Fruit fly (Drosophila melanogaster) whole organism, wandering third instar larva: ENCODE data around the gene Or85f.

Experiments
- Abd-B ChIP-seq: fragments of >200 bp; optimal IDR thresholded peaks from 2 replicates; lab custom pipeline; 2017; ENCODE audit warnings: missing biosample characterization, missing genetic modification characterization
- CG32264 ChIP-seq: fragments of 200-800 bp; sonication (Bioruptor generic); optimal IDR thresholded peaks from 2 replicates; lab custom pipeline; 2016; ENCODE audit warnings: missing biosample characterization, missing genetic modification characterization
- CG9705 ChIP-seq: fragments of 200-800 bp; sonication (Bioruptor generic); optimal IDR thresholded peaks from 2 replicates; lab custom pipeline; 2018; ENCODE audit warnings: missing biosample characterization, mild to moderate bottlenecking, missing genetic modification characterization
- Dfd ChIP-seq: fragments of >200 bp; optimal IDR thresholded peaks from 2 replicates; lab custom pipeline; 2017; ENCODE audit warnings: missing biosample characterization, missing genetic modification characterization
- Dif ChIP-seq: fragments of 200-275, 200-300 bp; sonication (Bioruptor generic); optimal IDR thresholded peaks from 2 replicates; lab custom pipeline; 2018; ENCODE audit warnings: missing biosample characterization, missing genetic modification characterization; ENCODE audit not compliant: partially characterized antibody
- GATAd ChIP-seq: sonication (Bioruptor generic); optimal IDR thresholded peaks from 2 replicates; lab custom pipeline; 2016; ENCODE audit warnings: missing biosample characterization, missing genetic modification characterization
- HLH106 ChIP-seq: fragments of 200-800 bp; optimal IDR thresholded peaks from 3 replicates; lab custom pipeline; 2019; ENCODE audit warnings: missing biosample characterization, mild to moderate bottlenecking, missing genetic modification characterization, moderate library complexity
- Hnf4 ChIP-seq: fragments of 200-800 bp; sonication (Bioruptor generic); optimal IDR thresholded peaks from 2 replicates; lab custom pipeline; 2016; ENCODE audit warnings: missing biosample characterization, mild to moderate bottlenecking, missing genetic modification characterization
- Hr78 ChIP-seq: fragments of >200 bp; optimal IDR thresholded peaks from 2 replicates; lab custom pipeline; 2017; ENCODE audit warnings: missing biosample characterization, missing genetic modification characterization
- Hr83 ChIP-seq: fragments of 200-300 bp; sonication (Bioruptor generic); optimal IDR thresholded peaks from 2 replicates; lab custom pipeline; 2016; ENCODE audit warnings: missing biosample characterization, mild to moderate bottlenecking, missing genetic modification characterization, moderate library complexity; ENCODE audit not compliant: poor library complexity, severe bottlenecking
- Jra ChIP-seq: sonication (Bioruptor generic); optimal IDR thresholded peaks from 2 replicates; lab custom pipeline; 2016; ENCODE audit warnings: missing biosample characterization, missing genetic modification characterization
- Mio ChIP-seq: sonication (Bioruptor generic); optimal IDR thresholded peaks from 2 replicates; lab custom pipeline; 2016; ENCODE audit warnings: missing biosample characterization, missing genetic modification characterization
- Myc ChIP-seq: fragments of >200 bp; optimal IDR thresholded peaks from 2 replicates; lab custom pipeline; 2017
- OdsH ChIP-seq: fragments of 200-800 bp; sonication (Bioruptor generic); optimal IDR thresholded peaks from 2 replicates; lab custom pipeline; 2016; ENCODE audit warnings: missing biosample characterization, mild to moderate bottlenecking, missing genetic modification characterization
- Rel ChIP-seq, 2 experiments: fragments of 200-800 bp; sonication (Bioruptor generic) in 1 of 2; optimal IDR thresholded peaks; 2 replicates in 1 of 2; 3 replicates in 1 of 2; lab custom pipeline; 2016 to 2019; ENCODE audit warnings: mild to moderate bottlenecking in 2 of 2, missing biosample characterization in 2 of 2, missing genetic modification characterization in 2 of 2, moderate library complexity in 1 of 2
- Sp1 ChIP-seq: fragments of 200-800 bp; sonication (Bioruptor generic); optimal IDR thresholded peaks from 3 replicates; lab custom pipeline; 2019; ENCODE audit warnings: missing biosample characterization, mild to moderate bottlenecking, missing genetic modification characterization, moderate library complexity
- br ChIP-seq: fragments of 200-800 bp; sonication (Bioruptor generic); optimal IDR thresholded peaks from 2 replicates; lab custom pipeline; 2016; ENCODE audit warnings: missing biosample characterization, missing genetic modification characterization
- brk ChIP-seq: fragments of 200-800 bp; sonication (Bioruptor generic); optimal IDR thresholded peaks from 2 replicates; lab custom pipeline; 2016; ENCODE audit warnings: missing biosample characterization, mild to moderate bottlenecking, missing genetic modification characterization
- dl ChIP-seq, 2 experiments: fragments of 175-275, 200-275 bp in 1 of 2; fragments of 200-275 bp in 1 of 2; sonication (Bioruptor generic); optimal IDR thresholded peaks; lab custom pipeline; 2018; ENCODE audit warnings: mild to moderate bottlenecking in 2 of 2, missing biosample characterization in 2 of 2, missing genetic modification characterization in 2 of 2, moderate library complexity in 2 of 2; ENCODE audit not compliant: partially characterized antibody in 2 of 2, insufficient read depth in 1 of 2
- dmrt93B ChIP-seq: fragments of 200-800 bp; sonication (Bioruptor generic); optimal IDR thresholded peaks from 2 replicates; lab custom pipeline; 2018; ENCODE audit warnings: missing biosample characterization, mild to moderate bottlenecking, missing genetic modification characterization
- dsf ChIP-seq: sonication (Bioruptor generic); optimal IDR thresholded peaks from 2 replicates; lab custom pipeline; 2016; ENCODE audit warnings: missing biosample characterization, missing genetic modification characterization, borderline replicate concordance
- ey ChIP-seq: fragments of 200-800 bp; sonication (Bioruptor generic); optimal IDR thresholded peaks from 2 replicates; lab custom pipeline; 2016; ENCODE audit warnings: missing biosample characterization, missing genetic modification characterization
- foxo ChIP-seq, 2 experiments: fragments of 200-800 bp; sonication (Bioruptor generic); optimal IDR thresholded peaks; 2 replicates in 1 of 2; 3 replicates in 1 of 2; lab custom pipeline; 2016 to 2017; ENCODE audit warnings: missing biosample characterization in 2 of 2, missing genetic modification characterization in 2 of 2
- fru ChIP-seq: fragments of 200-800 bp; sonication (Bioruptor generic); optimal IDR thresholded peaks from 3 replicates; lab custom pipeline; 2016; ENCODE audit warnings: missing biosample characterization, mild to moderate bottlenecking, missing genetic modification characterization
- h ChIP-seq: fragments of 200-800 bp; sonication (Bioruptor generic); optimal IDR thresholded peaks from 3 replicates; lab custom pipeline; 2016; ENCODE audit warnings: missing biosample characterization, mild to moderate bottlenecking, missing genetic modification characterization
- jim ChIP-seq: fragments of 175-275, 200-325 bp; sonication (Bioruptor generic); optimal IDR thresholded peaks from 2 replicates; lab custom pipeline; 2016; ENCODE audit warnings: missing biosample characterization, mild to moderate bottlenecking, missing genetic modification characterization
- pan ChIP-seq: fragments of >200 bp; optimal IDR thresholded peaks from 2 replicates; lab custom pipeline; 2017
- psq ChIP-seq: fragments of 200-800 bp; sonication (Bioruptor generic); optimal IDR thresholded peaks from 3 replicates; lab custom pipeline; 2017; ENCODE audit warnings: missing biosample characterization, mild to moderate bottlenecking, missing genetic modification characterization, moderate library complexity
- rgr ChIP-seq: fragments of 200-800 bp; sonication (Bioruptor generic); optimal IDR thresholded peaks from 3 replicates; lab custom pipeline; 2016; ENCODE audit warnings: missing biosample characterization, mild to moderate bottlenecking, missing genetic modification characterization
- sage ChIP-seq: fragments of 200-800 bp; sonication (Bioruptor generic); optimal IDR thresholded peaks from 2 replicates; lab custom pipeline; 2016; ENCODE audit warnings: missing biosample characterization, mild to moderate bottlenecking, missing genetic modification characterization
- sv ChIP-seq: fragments of 200-800 bp; sonication (Bioruptor generic); optimal IDR thresholded peaks from 3 replicates; lab custom pipeline; 2016; ENCODE audit warnings: missing biosample characterization, missing genetic modification characterization
- tai ChIP-seq: sonication (Bioruptor generic); optimal IDR thresholded peaks from 2 replicates; lab custom pipeline; 2016; ENCODE audit warnings: missing biosample characterization, missing genetic modification characterization
- usp ChIP-seq: fragments of >200 bp; optimal IDR thresholded peaks from 2 replicates; lab custom pipeline; 2017; ENCODE audit warnings: missing biosample characterization, missing genetic modification characterization
- woc ChIP-seq: sonication (Bioruptor generic); optimal IDR thresholded peaks from 2 replicates; lab custom pipeline; 2016; ENCODE audit warnings: missing biosample characterization, mild to moderate bottlenecking, missing genetic modification characterization

Or85f gene

dm6 chr3R:9350561-9351379 is 47.2 kb upstream of the Or85f start:
- peak; percentile 87 for TF ChIP-seq psq (GFP tag; lab: Kevin White, UChicago)
- TF ChIP-seq pan, result peak; percentile 22
- TF ChIP-seq Rel (GFP tag; optimal IDR thresholded peaks at IDR 0.05; lab: Kevin White, UChicago), result peak; percentile 23
- no peak for TF ChIP-seq Rel (tag; optimal IDR thresholded peaks at IDR 0.05; lab: Kevin White, UChicago)
- TF ChIP-seq br, result no peak
- TF ChIP-seq GATAd (GFP tag; lab: Kevin White, UChicago), result no peak

DNA sequence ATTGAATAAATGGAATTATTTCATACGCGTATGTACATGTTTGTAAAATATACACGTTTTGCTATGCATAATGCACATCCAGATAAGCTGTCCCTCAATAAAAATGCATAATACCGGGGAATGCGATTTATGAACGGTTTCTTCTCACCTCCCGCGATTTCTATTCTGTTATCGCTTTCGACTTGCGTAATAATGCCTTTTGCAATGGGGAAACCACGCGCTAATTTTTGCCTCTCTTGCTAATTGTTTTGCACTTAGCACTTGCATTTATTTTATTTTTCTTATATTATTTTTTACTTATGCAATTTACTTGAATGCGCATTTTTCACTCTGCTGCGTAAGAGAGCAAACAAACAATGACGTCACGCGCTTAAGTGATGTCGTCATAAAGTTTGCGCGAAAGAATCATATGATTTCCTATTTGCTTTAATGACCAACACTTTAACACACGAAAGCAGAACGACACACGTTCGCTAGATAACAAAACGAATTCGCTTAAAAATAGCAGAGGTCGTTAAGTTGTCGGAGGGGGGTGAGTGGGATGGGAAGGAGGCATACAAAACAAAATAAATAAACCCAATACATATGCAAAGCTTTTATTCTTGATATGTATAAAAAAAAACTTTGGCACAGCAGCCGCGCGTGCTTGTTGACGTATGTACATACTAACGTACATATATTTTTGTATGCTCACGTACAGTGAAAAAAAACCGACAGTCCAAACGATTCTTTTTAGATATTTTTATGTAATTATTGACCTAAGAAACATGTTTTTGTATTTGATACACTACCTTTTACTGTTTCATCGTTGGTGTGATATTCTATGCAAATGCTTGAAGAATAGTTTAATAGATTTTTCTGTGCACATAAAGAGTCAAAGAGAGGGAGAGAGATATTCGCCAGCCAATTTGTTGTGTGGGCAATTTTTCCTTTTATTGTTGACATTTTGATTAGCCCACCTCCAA is 46.3 kb upstream of the Or85f start:
- TF ChIP-seq dmrt93B (peak; percentile 25), OdsH (GFP tag; lab: Kevin White, UChicago) (peak; percentile 60), HLH106 (tag; lab: Kevin White, UChicago) (peak; percentile 4), ey (GFP tag; lab: Kevin White, UChicago) (peak; percentile 64), Mio (no peak), dsf (GFP tag; lab: Kevin White, UChicago) (no peak), fru (GFP tag; lab: Kevin White, UChicago) (peak; percentile 59), Rel (GFP tag; optimal IDR thresholded peaks at IDR 0.05; lab: Kevin White, UChicago) (no peak), Rel (tag; optimal IDR thresholded peaks at IDR 0.05; lab: Kevin White, UChicago) (peak; percentile 84), h (GFP tag; lab: Kevin White, UChicago) (peak; percentile 73), woc (GFP tag; lab: Kevin White, UChicago) (peak; percentile 8), rgr (GFP tag; lab: Kevin White, UChicago) (peak; percentile 66), Sp1 (GFP tag; lab: Kevin White, UChicago) (peak; percentile 12), CG9705 (GFP tag; lab: Kevin White, UChicago) (no peak), brk (GFP tag; lab: Kevin White, UChicago) (peak; percentile 27), Myc (no peak), foxo (GFP tag; optimal IDR thresholded peaks at IDR 0.05; lab: Kevin White, UChicago) (peak in 1 of 2 experiments; percentile 49), pan (peak; percentile 17), br (peak; percentile 31), sv (GFP tag; lab: Kevin White, UChicago) (peak; percentile 52)

DNA sequence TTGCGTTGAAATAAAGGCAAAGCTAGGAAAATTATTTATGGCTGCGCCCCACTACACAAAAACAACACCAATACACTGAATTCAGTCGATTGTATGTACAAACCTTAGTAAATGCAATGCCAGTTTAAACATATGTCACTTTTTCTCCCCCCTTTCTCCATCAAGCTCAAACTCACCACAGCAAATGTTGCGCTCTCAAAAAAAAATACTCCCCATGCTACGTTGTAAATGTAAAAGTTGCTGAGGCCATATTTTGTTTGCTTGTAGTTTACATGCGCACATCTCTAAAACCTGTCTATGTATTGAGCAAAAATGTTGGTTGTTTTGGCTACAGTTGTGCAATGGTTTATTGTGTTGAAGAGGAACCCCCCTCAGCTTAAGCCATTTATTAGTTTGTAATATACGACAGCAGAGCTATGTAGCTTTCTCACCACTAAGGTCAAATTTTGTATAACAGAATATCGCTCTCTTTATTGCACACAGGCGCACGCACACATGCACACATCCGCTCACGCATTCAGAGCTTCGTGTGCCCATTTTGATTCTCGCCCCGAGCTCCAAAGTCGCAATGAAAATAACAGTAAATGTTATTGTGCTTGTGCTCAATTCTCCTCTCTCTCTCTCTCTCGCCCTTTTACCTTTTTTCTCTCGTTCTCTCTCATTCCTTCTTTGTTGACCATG is 45.3 kb upstream of the Or85f start:
- no peak for TF ChIP-seq jim (GFP tag; lab: Kevin White, UChicago)
- TF ChIP-seq dl (GFP tag; optimal IDR thresholded peaks at IDR 0.05; lab: Kevin White, UChicago; ENCODE audit: insufficient read depth in 1 of 2, partially characterized antibody in 2 of 2), result peak; percentile 33 to 61
- TF ChIP-seq Dif, result peak; percentile 65
- peak; percentile 10 for TF ChIP-seq Hr83 (GFP tag; lab: Kevin White, UChicago)
- TF ChIP-seq Rel (GFP tag; optimal IDR thresholded peaks at IDR 0.05; lab: Kevin White, UChicago), result no peak
- peak; percentile 10 for TF ChIP-seq Rel (tag; optimal IDR thresholded peaks at IDR 0.05; lab: Kevin White, UChicago)
- no peak for TF ChIP-seq Jra (GFP tag; lab: Kevin White, UChicago)

DNA sequence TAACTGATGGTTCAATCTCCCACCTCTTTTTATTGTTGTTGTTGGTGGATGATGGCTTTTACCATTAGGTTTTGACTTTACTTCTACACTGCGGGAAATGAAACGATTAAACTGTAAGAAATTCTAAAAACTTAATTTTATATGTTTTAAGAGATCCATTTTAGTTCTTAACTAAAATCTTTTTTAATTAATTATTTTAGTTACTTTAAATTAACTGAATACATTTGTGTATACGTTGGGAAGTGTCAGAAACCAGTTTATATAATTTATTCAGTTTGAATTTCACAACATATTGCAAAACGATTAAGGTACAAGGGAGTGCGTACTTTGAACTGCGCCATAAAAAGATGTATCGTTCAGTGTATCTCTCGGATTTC is 44.7 kb upstream of the Or85f start:
- peak; percentile 87 for TF ChIP-seq sage (GFP tag; lab: Kevin White, UChicago)
- peak; percentile 83 for TF ChIP-seq Sp1 (GFP tag; lab: Kevin White, UChicago)
- peak; percentile 45 for TF ChIP-seq dsf (GFP tag; lab: Kevin White, UChicago)
- peak; percentile 50 for TF ChIP-seq dmrt93B
- TF ChIP-seq GATAd (GFP tag; lab: Kevin White, UChicago), result no peak
- no peak for TF ChIP-seq tai
- TF ChIP-seq foxo (GFP tag; optimal IDR thresholded peaks at IDR 0.05; lab: Kevin White, UChicago), result peak in 1 of 2 experiments; percentile 78
- peak; percentile 77 for TF ChIP-seq OdsH (GFP tag; lab: Kevin White, UChicago)
- TF ChIP-seq dl (GFP tag; optimal IDR thresholded peaks at IDR 0.05; lab: Kevin White, UChicago; ENCODE audit: insufficient read depth in 1 of 2, partially characterized antibody in 2 of 2), result no peak
- peak; percentile 54 for TF ChIP-seq ey (GFP tag; lab: Kevin White, UChicago)
- peak; percentile 65 for TF ChIP-seq brk (GFP tag; lab: Kevin White, UChicago)
- TF ChIP-seq usp (GFP tag; lab: Kevin White, UChicago), result no peak
- peak; percentile 74 for TF ChIP-seq rgr (GFP tag; lab: Kevin White, UChicago)
- no peak for TF ChIP-seq Dfd (GFP tag; lab: Kevin White, UChicago)
- TF ChIP-seq Hr78, result no peak
- TF ChIP-seq h (GFP tag; lab: Kevin White, UChicago), result peak; percentile 81
- no peak for TF ChIP-seq Abd-B (GFP tag; lab: Kevin White, UChicago)
- peak; percentile 47 for TF ChIP-seq sv (GFP tag; lab: Kevin White, UChicago)
- peak; percentile 32 for TF ChIP-seq Hnf4 (GFP tag; lab: Kevin White, UChicago)
- TF ChIP-seq CG32264 (GFP tag; lab: Kevin White, UChicago), result no peak
- peak; percentile 76 for TF ChIP-seq HLH106 (tag; lab: Kevin White, UChicago)
- peak; percentile 74 for TF ChIP-seq fru (GFP tag; lab: Kevin White, UChicago)
- TF ChIP-seq br, result peak; percentile 30
- TF ChIP-seq psq (GFP tag; lab: Kevin White, UChicago), result peak; percentile 79
